Worm (Caenorhabditis elegans): ENCODE results near the gene Y45F3A.8.

DNA sequence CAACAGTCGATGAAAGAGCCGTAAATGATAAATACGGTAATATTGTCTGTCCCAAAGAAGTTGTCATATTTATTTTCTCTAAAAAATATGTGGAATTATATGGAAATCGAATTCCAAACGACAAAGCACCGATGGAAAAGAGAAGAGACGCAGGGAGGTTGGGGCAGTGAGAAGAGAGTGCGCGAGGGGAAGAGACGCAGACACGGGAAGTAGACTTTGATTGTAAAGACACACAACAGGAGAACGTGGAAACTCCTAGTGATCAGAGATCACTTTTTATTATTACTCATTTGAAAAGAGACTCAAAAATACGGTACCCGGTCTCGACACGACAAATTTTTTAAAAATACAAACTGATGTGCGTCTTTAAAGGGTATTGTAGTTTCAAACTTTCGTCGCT, 35.7 kb upstream of the Y45F3A.8 start:
- TF ChIP-seq tab-1 (GFP tag; IDR thresholded peaks at IDR 0.05) (no peak), flt-1 (GFP tag; IDR thresholded peaks at IDR 0.05) (no peak), med-1 (GFP tag; optimal IDR thresholded peaks at IDR 0.05; ENCODE audit: insufficient read depth) (no peak), ztf-29 (GFP tag; IDR thresholded peaks at IDR 0.05) (no peak)

Data from whole organism, midembryonic.